Fruit fly (Drosophila melanogaster) Kc167 (cell line): ENCODE data around the gene CG13004.

Source experiments
- Myc ChIP-seq: fragments of >200 bp; optimal IDR thresholded peaks from 2 replicates; lab custom pipeline; 2017; ENCODE audit warnings: missing external identifiers
- Sin3A ChIP-seq: fragments of >200 bp; optimal IDR thresholded peaks from 2 replicates; lab custom pipeline; 2018; ENCODE audit warnings: missing external identifiers
- h ChIP-seq: fragments of >200 bp; optimal IDR thresholded peaks from 3 replicates; lab custom pipeline; 2018; ENCODE audit warnings: missing external identifiers
- psq ChIP-seq: fragments of >200 bp; optimal IDR thresholded peaks from 2 replicates; lab custom pipeline; 2017; ENCODE audit warnings: missing external identifiers
- ttk ChIP-seq: sonication (Bioruptor generic); optimal IDR thresholded peaks from 2 replicates; lab custom pipeline; 2017; ENCODE audit warnings: missing external identifiers

dm6 chrX:16834259-16834658 is 1.1 kb downstream of the CG13004 start:
- TF ChIP-seq Sin3A (lab: Kevin White, UChicago) (no peak), psq (lab: Kevin White, UChicago) (no peak), ttk (lab: Kevin White, UChicago) (no peak), h (lab: Kevin White, UChicago) (no peak), Myc (lab: Kevin White, UChicago) (no peak)
